Fruit fly (Drosophila melanogaster) whole organism, larva: ENCODE results near the gene RhoGEF3.
A peak's percentile ranks its signal among the peaks of the same experiment; 100 is the strongest.

Experiments used
- noc ChIP-seq: fragments of 200-800 bp; sonication (Bioruptor generic); optimal IDR thresholded peaks from 3 replicates; lab custom pipeline; 2019; ENCODE audit warnings: missing biosample characterization, mild to moderate bottlenecking, missing genetic modification characterization, moderate library complexity

The RhoGEF3 gene

dm6 chr3L:267618-268017, 9.6 kb upstream of the RhoGEF3 start:
- TF ChIP-seq noc (tag; lab: Kevin White, UChicago): no peak

- peak; percentile 47 for TF ChIP-seq noc (tag; lab: Kevin White, UChicago)
These were observed 6.3 kb upstream of the RhoGEF3 start, which contains the start of gene miple2 for dm6 chr3L:270760-271500. miple2 (plus strand) TSS chr3L:271200.

- no peak for TF ChIP-seq noc (tag; lab: Kevin White, UChicago)
These were observed 5.6 kb upstream of the RhoGEF3 start for dm6 chr3L:271501-272249.

- no peak for TF ChIP-seq noc (tag; lab: Kevin White, UChicago)
These were observed 3.9 kb upstream of the RhoGEF3 start, which contains the start of gene CG32845 for dm6 chr3L:273291-273690. CG32845 (minus strand) TSS chr3L:273391.

dm6 chr3L:274855-275254, 2.4 kb upstream of the RhoGEF3 start, which contains the start of gene ttm2:
ttm2 (plus strand) TSS chr3L:275155.
- no peak for TF ChIP-seq noc (tag; lab: Kevin White, UChicago)

dm6 chr3L:282276-282675, 5.0 kb downstream of the RhoGEF3 start:
- no peak for TF ChIP-seq noc (tag; lab: Kevin White, UChicago)

dm6 chr3L:284253-284652, 7.0 kb downstream of the RhoGEF3 start:
- no peak for TF ChIP-seq noc (tag; lab: Kevin White, UChicago)

- no peak for TF ChIP-seq noc (tag; lab: Kevin White, UChicago)
These were observed 14.4 kb downstream of the RhoGEF3 start for dm6 chr3L:291583-292145.

dm6 chr3L:292146-292776, 15.0 kb downstream of the RhoGEF3 start:
- TF ChIP-seq noc (tag; lab: Kevin White, UChicago): no peak

- no peak for TF ChIP-seq noc (tag; lab: Kevin White, UChicago)
These were observed 17.7 kb downstream of the RhoGEF3 start for dm6 chr3L:294841-295408.

dm6 chr3L:297240-297639, 20.0 kb downstream of the RhoGEF3 start:
- TF ChIP-seq noc (tag; lab: Kevin White, UChicago): no peak

dm6 chr3L:298459-298858, 21.2 kb downstream of the RhoGEF3 start:
- TF ChIP-seq noc (tag; lab: Kevin White, UChicago): no peak

- TF ChIP-seq noc (tag; lab: Kevin White, UChicago): no peak
These were observed 22.8 kb downstream of the RhoGEF3 start for dm6 chr3L:299952-300605.

- no peak for TF ChIP-seq noc (tag; lab: Kevin White, UChicago)
These were observed 34.4 kb downstream of the RhoGEF3 start for dm6 chr3L:311607-312006.

dm6 chr3L:312323-312722, 35.1 kb downstream of the RhoGEF3 start:
- no peak for TF ChIP-seq noc (tag; lab: Kevin White, UChicago)
